Worm (Caenorhabditis elegans): Measurements from ENCODE around the gene R105.5.

R105.5 gene

DNA sequence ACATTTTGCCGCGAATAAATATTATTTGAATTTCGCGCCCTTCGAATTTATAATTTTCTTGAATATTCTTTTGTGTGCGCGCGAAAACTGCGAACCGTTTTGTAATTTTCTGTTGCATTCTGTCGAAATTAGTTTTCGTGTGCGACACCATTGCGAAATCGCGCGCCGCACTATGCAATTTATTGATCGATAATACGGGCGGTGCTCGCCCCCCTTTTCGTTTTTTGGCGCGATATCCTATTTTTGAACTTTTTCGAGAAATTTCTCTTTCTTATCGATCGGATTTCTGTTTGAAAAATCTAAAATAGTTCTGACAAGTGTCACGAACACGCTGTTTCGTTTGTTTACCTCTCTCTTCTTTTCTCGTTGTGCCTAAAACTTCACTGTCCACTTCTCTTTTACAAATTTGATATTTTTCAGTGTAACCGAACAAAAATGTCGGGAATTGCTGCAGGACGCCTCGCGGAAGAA lies 14.6 kb downstream of the R105.5 start, which contains the start of gene ubc-9 (continued):
- TF ChIP-seq ceh-8 (GFP tag; optimal IDR thresholded peaks at IDR 0.05) (no peak), snpc-4 (tag; optimal IDR thresholded peaks at IDR 0.05) (peak; percentile 47), C34B4.2 (tag; optimal IDR thresholded peaks at IDR 0.05) (peak; percentile 93), isw-1 (GFP tag; IDR thresholded peaks at IDR 0.05) (peak; percentile 69), mef-2 (tag; optimal IDR thresholded peaks at IDR 0.05) (no peak), ceh-88 (GFP tag; IDR thresholded peaks at IDR 0.05) (no peak), lir-3 (tag; optimal IDR thresholded peaks at IDR 0.05; ENCODE audit: poor library complexity) (peak; percentile 39), unc-98 (GFP tag; IDR thresholded peaks at IDR 0.05) (no peak), nhr-28 (tag; optimal IDR thresholded peaks at IDR 0.05) (no peak), skn-1 (tag; optimal IDR thresholded peaks at IDR 0.05) (peak; percentile 56), unc-30 (tag; optimal IDR thresholded peaks at IDR 0.05) (no peak), rnt-1 (tag; optimal IDR thresholded peaks at IDR 0.05) (peak; percentile 62), sup-37 (GFP tag; optimal IDR thresholded peaks at IDR 0.05) (no peak), egl-27 (tag; optimal IDR thresholded peaks at IDR 0.05) (no peak), pag-3 (tag; optimal IDR thresholded peaks at IDR 0.05; ENCODE audit: borderline replicate concordance, insufficient read depth) (no peak), fos-1 (tag; optimal IDR thresholded peaks at IDR 0.05) (no peak), Y116A8C.19 (tag; optimal IDR thresholded peaks at IDR 0.05; ENCODE audit: borderline replicate concordance) (no peak), ceh-82 (tag; optimal IDR thresholded peaks at IDR 0.05) (peak in 2 of 3 experiments; percentile 65 to 80), nhr-90 (tag; optimal IDR thresholded peaks at IDR 0.05; ENCODE audit: poor library complexity) (peak; percentile 77), egl-13 (tag; optimal IDR thresholded peaks at IDR 0.05) (peak; percentile 54), tbx-2 (tag; optimal IDR thresholded peaks at IDR 0.05) (peak; percentile 78), zip-4 (GFP tag; optimal IDR thresholded peaks at IDR 0.05) (peak; percentile 69), mab-9 (GFP tag; IDR thresholded peaks at IDR 0.05) (no peak), ztf-11 (tag; optimal IDR thresholded peaks at IDR 0.05) (peak in 1 of 2 experiments; percentile 15), unc-62 (GFP tag; optimal IDR thresholded peaks at IDR 0.05) (no peak), nhr-19 (GFP tag; conservative IDR thresholded peaks at IDR 0.05) (peak; percentile 81), efl-1 (optimal IDR thresholded peaks at IDR 0.05) (peak; percentile 71 to 72), efl-1 (GFP tag; optimal IDR thresholded peaks at IDR 0.05 in 1 of 2) (peak; percentile 64 to 96), lin-39 (tag; optimal IDR thresholded peaks at IDR 0.05) (no peak), elt-2 (tag; optimal IDR thresholded peaks at IDR 0.05) (peak; percentile 31), lin-15B (tag; optimal IDR thresholded peaks at IDR 0.05) (peak; percentile 70), tlp-1 (tag; optimal IDR thresholded peaks at IDR 0.05) (no peak), aly-2 (tag; optimal IDR thresholded peaks at IDR 0.05) (no peak), sptf-1 (tag; optimal IDR thresholded peaks at IDR 0.05) (no peak), vab-15 (tag; optimal IDR thresholded peaks at IDR 0.05) (peak; percentile 0)

DNA sequence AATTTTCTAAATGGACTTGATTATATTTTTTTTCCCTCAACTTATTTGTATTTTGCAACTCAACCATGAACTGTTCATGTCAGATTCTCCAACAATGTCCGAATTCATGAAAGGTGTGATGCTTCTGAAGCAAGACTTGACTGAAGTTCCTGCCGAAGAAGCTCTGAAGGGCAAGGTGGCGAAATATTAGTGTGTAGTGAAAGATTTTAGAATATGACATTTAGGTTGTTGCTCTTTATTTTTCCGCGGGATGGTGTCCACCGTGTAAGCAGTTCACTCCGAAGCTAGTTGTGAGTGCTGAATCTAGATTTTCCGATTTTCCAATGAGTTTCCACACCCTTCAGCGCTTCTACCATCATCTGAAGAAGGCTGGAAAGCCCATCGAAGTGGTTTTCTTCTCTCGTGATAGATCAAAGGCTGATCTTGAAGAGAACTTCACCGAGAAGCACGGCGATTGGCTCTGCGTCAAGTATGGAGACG lies 16.3 kb downstream of the R105.5 start, which contains the start of gene F29B9.5:
Gene F29B9.5, plus strand, starts transcription at position 51 of the 480 bp plus-strand sequence.
- peak; percentile 61 for TF ChIP-seq ama-1 (optimal IDR thresholded peaks at IDR 0.05)
- TF ChIP-seq zip-4 (GFP tag; optimal IDR thresholded peaks at IDR 0.05), result no peak
- peak; percentile 18 for TF ChIP-seq rnt-1 (tag; optimal IDR thresholded peaks at IDR 0.05)

DNA sequence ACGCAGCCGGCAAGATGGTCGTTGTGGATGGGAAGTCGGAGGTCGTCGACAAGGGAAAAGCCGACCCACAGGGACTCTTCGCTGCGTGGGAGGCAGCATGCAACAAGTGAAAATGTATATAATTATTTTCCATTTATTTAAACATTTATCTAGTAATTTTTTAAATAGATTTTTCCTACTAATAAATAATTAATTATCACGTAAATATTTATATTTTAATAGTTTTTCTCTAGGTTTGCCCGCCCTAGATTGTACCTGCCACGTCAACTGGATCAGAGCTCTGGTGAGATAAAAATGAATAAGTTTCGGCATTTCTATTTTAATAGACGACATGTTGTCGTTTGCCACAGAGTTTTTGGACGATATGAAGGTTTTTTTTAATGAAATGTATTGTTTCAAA lies 16.9 kb downstream of the R105.5 start, which contains the start of gene psr-1:
Gene psr-1, plus strand, starts transcription at position 301 of the 400 bp plus-strand sequence.
- TF ChIP-seq mef-2 (tag; optimal IDR thresholded peaks at IDR 0.05), result no peak

DNA sequence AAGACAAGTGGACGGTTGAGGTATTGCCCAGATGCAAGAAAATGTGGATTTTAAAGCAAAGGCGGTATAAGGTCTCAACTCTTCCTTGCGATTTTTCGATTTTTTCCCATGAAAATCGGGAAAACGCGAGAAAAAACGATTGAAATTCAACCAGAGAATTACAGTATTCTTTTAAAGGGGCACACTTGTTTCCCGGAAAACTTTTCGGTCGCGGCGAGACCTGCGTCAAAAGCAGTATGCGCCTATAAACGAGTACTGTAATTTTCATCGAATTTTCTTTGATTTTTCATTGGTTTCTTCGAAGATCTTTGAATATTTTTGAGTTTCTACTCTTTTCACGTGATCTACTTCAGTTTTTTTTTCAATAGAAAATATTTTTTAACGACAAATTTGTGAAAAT lies 17.6 kb downstream of the R105.5 start:
- TF ChIP-seq efl-1 (optimal IDR thresholded peaks at IDR 0.05), result no peak
- no peak for TF ChIP-seq efl-1 (GFP tag; optimal IDR thresholded peaks at IDR 0.05 in 1 of 2)
- no peak for TF ChIP-seq elt-3 (tag; optimal IDR thresholded peaks at IDR 0.05)
- TF ChIP-seq alr-1 (tag; optimal IDR thresholded peaks at IDR 0.05; ENCODE audit: borderline replicate concordance), result no peak
- no peak for TF ChIP-seq unc-130 (tag; optimal IDR thresholded peaks at IDR 0.05)
- TF ChIP-seq mef-2 (tag; optimal IDR thresholded peaks at IDR 0.05), result no peak
- no peak for TF ChIP-seq rnt-1 (tag; optimal IDR thresholded peaks at IDR 0.05)
- TF ChIP-seq zip-4 (GFP tag; optimal IDR thresholded peaks at IDR 0.05), result no peak
- TF ChIP-seq isw-1 (GFP tag; IDR thresholded peaks at IDR 0.05), result no peak
- no peak for TF ChIP-seq snu-23 (GFP tag; optimal IDR thresholded peaks at IDR 0.05)
- no peak for TF ChIP-seq egl-13 (tag; optimal IDR thresholded peaks at IDR 0.05)
- TF ChIP-seq xbp-1 (tag; optimal IDR thresholded peaks at IDR 0.05), result no peak
- no peak for TF ChIP-seq nhr-28 (tag; optimal IDR thresholded peaks at IDR 0.05)

All from whole organism, L1 larva.